Worm (Caenorhabditis elegans): Measurements from ENCODE around the gene ilys-6.

DNA sequence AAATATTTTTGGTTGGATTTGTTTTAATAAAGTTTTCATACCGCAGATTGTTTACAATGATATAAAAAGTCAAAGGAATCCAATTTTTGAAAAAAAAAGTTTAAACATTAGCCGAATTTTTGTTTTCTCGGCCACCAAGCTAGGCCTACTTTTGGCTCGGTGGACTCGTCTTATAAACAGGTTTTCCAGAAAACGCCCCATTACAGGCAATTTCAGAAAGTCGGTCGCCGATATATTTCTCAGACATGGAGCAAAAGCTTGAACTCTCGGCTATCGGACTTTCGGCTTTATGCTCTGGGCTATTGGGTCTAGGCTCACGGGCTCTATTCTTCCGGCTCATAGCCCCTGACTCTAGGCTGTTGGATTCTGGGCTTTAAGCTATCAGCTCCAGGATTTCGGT is 19.6 kb upstream of the ilys-6 start:
- no peak for TF ChIP-seq flt-1 (GFP tag; IDR thresholded peaks at IDR 0.05)
- no peak for TF ChIP-seq B0310.2 (tag; optimal IDR thresholded peaks at IDR 0.05)
- TF ChIP-seq F13C5.2 (tag; optimal IDR thresholded peaks at IDR 0.05), result no peak
- TF ChIP-seq ama-1 (optimal IDR thresholded peaks at IDR 0.05), result no peak

All from whole organism, early embryonic.